Worm (Caenorhabditis elegans) whole organism, young adult: ENCODE results near the gene C16C8.27.
A peak's percentile ranks its signal among the peaks of the same experiment; 100 is the strongest.
"Not testable (repeated sequence)": the region's sequence is repeated elsewhere in the genome, so short reads cannot be mapped to it uniquely, and the experiment has no call there.

ENCODE experiments used
- B0019.2 ChIP-seq: fragments of 200-800 bp; sonication (Bioruptor generic); conservative IDR thresholded peaks from 2 replicates; pipeline ENCODE4 v1.3.6; 2022; ENCODE audit warnings: missing genetic modification reagents, missing genetic modification characterization, missing compliant biosample characterization
- B0261.1 ChIP-seq: sonication (generic microtip); optimal IDR thresholded peaks from 2 replicates; lab custom pipeline; 2016; ENCODE audit warnings: mild to moderate bottlenecking, missing genetic modification characterization, moderate library complexity, missing compliant biosample characterization
- B0336.3 ChIP-seq: fragments of 200-800 bp; sonication (Bioruptor generic); IDR thresholded peaks from 2 replicates; pipeline ENCODE4 v1.3.6; 2022; ENCODE audit warnings: missing genetic modification characterization, missing compliant biosample characterization
- D2030.7 ChIP-seq: fragments of 200-800 bp; sonication (Bioruptor generic); IDR thresholded peaks from 2 replicates; pipeline ENCODE4 v1.3.6; 2022; ENCODE audit warnings: missing genetic modification reagents, missing genetic modification characterization, missing compliant biosample characterization
- F10E7.11 ChIP-seq: sonication (generic microtip); optimal IDR thresholded peaks from 2 replicates; lab custom pipeline; 2017; ENCODE audit warnings: mild to moderate bottlenecking, missing genetic modification characterization, moderate library complexity, missing compliant biosample characterization
- F33H1.4 ChIP-seq: fragments of 200-800 bp; sonication (Bioruptor generic); IDR thresholded peaks from 2 replicates; pipeline ENCODE4 v1.3.6; 2022; ENCODE audit warnings: missing genetic modification reagents, missing genetic modification characterization, missing compliant biosample characterization
- F37B4.10 ChIP-seq: fragments of 200-800 bp; sonication (Bioruptor generic); IDR thresholded peaks from 2 replicates; pipeline ENCODE4 v1.3.6; 2022; ENCODE audit warnings: missing genetic modification characterization, missing compliant biosample characterization
- F39B2.1 ChIP-seq: fragments of 200-800 bp; sonication (Bioruptor generic); IDR thresholded peaks from 2 replicates; pipeline ENCODE4 v1.3.6; 2022; ENCODE audit warnings: missing genetic modification reagents, missing genetic modification characterization, missing compliant biosample characterization
- F49E8.2 ChIP-seq: sonication (generic microtip); optimal IDR thresholded peaks from 3 replicates; lab custom pipeline; 2017; ENCODE audit warnings: missing genetic modification characterization, mild to moderate bottlenecking, missing compliant biosample characterization, antibody characterized with exemption, moderate library complexity; ENCODE audit not compliant: insufficient read depth
- Y95B8A.8 ChIP-seq: fragments of 200-800 bp; sonication (Bioruptor generic); IDR thresholded peaks from 2 replicates; pipeline ENCODE4 v1.3.6; 2022; ENCODE audit warnings: missing genetic modification reagents, missing genetic modification characterization, missing compliant biosample characterization
- atf-7 ChIP-seq: sonication (generic microtip); optimal IDR thresholded peaks from 2 replicates; lab custom pipeline; 2017; ENCODE audit warnings: mild to moderate bottlenecking, missing genetic modification characterization, missing compliant biosample characterization
- ceh-40 ChIP-seq: fragments of 200-800 bp; sonication (Bioruptor generic); IDR thresholded peaks from 2 replicates; pipeline ENCODE4 v1.3.6; 2022; ENCODE audit warnings: missing genetic modification characterization, missing compliant biosample characterization
- ceh-79 ChIP-seq: sonication (generic microtip); optimal IDR thresholded peaks from 2 replicates; lab custom pipeline; 2017; ENCODE audit warnings: mild to moderate bottlenecking, missing genetic modification characterization, missing compliant biosample characterization
- die-1 ChIP-seq: sonication (generic microtip); optimal IDR thresholded peaks from 2 replicates; lab custom pipeline; 2016; ENCODE audit warnings: missing genotype, mild to moderate bottlenecking, missing genetic modification characterization, missing compliant biosample characterization
- dpff-1 ChIP-seq: sonication (generic microtip); optimal IDR thresholded peaks from 2 replicates; lab custom pipeline; 2017; ENCODE audit warnings: mild to moderate bottlenecking, missing genetic modification characterization, missing compliant biosample characterization
- hlh-12 ChIP-seq: sonication (generic microtip); optimal IDR thresholded peaks from 2 replicates; lab custom pipeline; 2016; ENCODE audit warnings: missing genetic modification characterization, missing compliant biosample characterization
- hmg-1.2 ChIP-seq: fragments of 200-800 bp; sonication (Bioruptor generic); IDR thresholded peaks from 2 replicates; pipeline ENCODE4 v1.3.6; 2022; ENCODE audit warnings: missing genetic modification reagents, missing genetic modification characterization, missing compliant biosample characterization
- hsf-1 ChIP-seq: fragments of 200-800 bp; sonication (Bioruptor generic); IDR thresholded peaks from 2 replicates; pipeline ENCODE4 v1.3.6; 2022; ENCODE audit warnings: missing genetic modification reagents, missing genetic modification characterization, missing compliant biosample characterization
- let-526 ChIP-seq: fragments of 200-800 bp; sonication (Bioruptor generic); IDR thresholded peaks from 2 replicates; pipeline ENCODE4 v1.3.6; 2022; ENCODE audit warnings: missing genetic modification reagents, missing genetic modification characterization, missing compliant biosample characterization
- lsl-1 ChIP-seq: fragments of 200-800 bp; sonication (Bioruptor generic); optimal IDR thresholded peaks from 2 replicates; lab custom pipeline; 2018; ENCODE audit warnings: mild to moderate bottlenecking, missing genetic modification characterization, moderate library complexity, missing compliant biosample characterization
- mxl-1 ChIP-seq: sonication (generic microtip); optimal IDR thresholded peaks from 2 replicates; lab custom pipeline; 2016; ENCODE audit warnings: missing genetic modification characterization, missing compliant biosample characterization
- pbrm-1 ChIP-seq: fragments of 200-800 bp; sonication (Bioruptor generic); IDR thresholded peaks from 2 replicates; pipeline ENCODE4 v1.3.6; 2022; ENCODE audit warnings: missing genetic modification reagents, missing genetic modification characterization, missing compliant biosample characterization
- repo-1 ChIP-seq: sonication (generic microtip); optimal IDR thresholded peaks from 2 replicates; lab custom pipeline; 2017; ENCODE audit warnings: mild to moderate bottlenecking, missing genetic modification characterization, missing compliant biosample characterization
- sdz-38 ChIP-seq: sonication (generic microtip); optimal IDR thresholded peaks from 2 replicates; lab custom pipeline; 2016; ENCODE audit warnings: missing genotype, missing genetic modification characterization, missing compliant biosample characterization
- sea-2 ChIP-seq: fragments of 200-800 bp; sonication (Bioruptor generic); IDR thresholded peaks from 2 replicates; pipeline ENCODE4 v1.3.6; 2022; ENCODE audit warnings: missing genetic modification characterization, missing compliant biosample characterization
- snpc-3.4 ChIP-seq: sonication (generic microtip); optimal IDR thresholded peaks from 2 replicates; lab custom pipeline; 2017; ENCODE audit warnings: missing genetic modification characterization, mild to moderate bottlenecking, missing compliant biosample characterization, antibody characterized with exemption, moderate library complexity, missing genotype, missing genetic modification reagents
- tbp1 ChIP-seq: fragments of 200-800 bp; sonication (Bioruptor generic); optimal IDR thresholded peaks from 2 replicates; lab custom pipeline; 2018; ENCODE audit warnings: mild to moderate bottlenecking, missing genetic modification characterization, missing compliant biosample characterization
- tbx-9 ChIP-seq: sonication (generic microtip); optimal IDR thresholded peaks from 2 replicates; lab custom pipeline; 2016; ENCODE audit warnings: borderline replicate concordance, missing genetic modification characterization, inconsistent platforms, missing compliant biosample characterization

C16C8.27 gene

DNA sequence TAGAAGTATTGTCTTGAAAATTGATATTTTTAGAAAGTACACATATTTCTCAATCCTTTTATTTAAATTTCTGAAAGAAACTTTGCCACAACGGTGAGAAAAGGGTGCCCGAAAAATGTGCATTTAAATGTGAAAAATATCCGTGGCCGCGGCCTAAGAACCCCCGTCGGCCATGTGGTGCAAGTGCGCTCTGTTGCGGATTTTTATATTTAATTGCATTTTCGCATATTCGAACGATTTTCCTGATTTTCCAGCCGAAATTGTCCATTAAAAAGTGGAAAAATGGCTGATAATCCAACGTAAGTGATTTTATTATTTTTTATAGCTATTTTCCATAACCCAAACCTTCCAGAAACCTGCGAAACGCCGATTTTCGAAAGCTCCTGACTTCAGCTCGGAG is 40.8 kb downstream of the C16C8.27 start, which contains the start of gene smu-2 (continued):
- TF ChIP-seq tbx-9 = no peak
- TF ChIP-seq atf-7 (tag; lab: Kevin White, UChicago) = no peak
- no peak for TF ChIP-seq dpff-1 (tag; lab: Kevin White, UChicago)
- TF ChIP-seq F39B2.1 (GFP tag; lab: Robert Waterston, UW) = no peak
- TF ChIP-seq hlh-12 (tag; lab: Kevin White, UChicago) = no peak
- peak; percentile 1 for TF ChIP-seq F49E8.2 (tag; lab: Kevin White, UChicago)
- no peak for TF ChIP-seq F37B4.10 (GFP tag; lab: Robert Waterston, UW)
- TF ChIP-seq B0261.1 (tag; lab: Kevin White, UChicago) = peak; percentile 1
- TF ChIP-seq F10E7.11 (tag; lab: Kevin White, UChicago) = no peak
- no peak for TF ChIP-seq ceh-79 (tag; lab: Kevin White, UChicago)
- TF ChIP-seq hsf-1 = no peak
- no peak for TF ChIP-seq B0336.3
- TF ChIP-seq Y95B8A.8 (GFP tag; lab: Robert Waterston, UW) = no peak
- no peak; the same call in none of the 2 replicates for TF ChIP-seq F33H1.4
- TF ChIP-seq sea-2 = no peak
- TF ChIP-seq let-526 (GFP tag; lab: Robert Waterston, UW) = 0 out of 2 replicates have a peak, but pooled peaks have one; percentile 42
- no peak for TF ChIP-seq sdz-38 (tag; lab: Kevin White, UChicago)
- no peak for TF ChIP-seq repo-1 (tag; lab: Kevin White, UChicago)
- peak; percentile 44 for TF ChIP-seq tbp1 (GFP tag; lab: Kevin White, UChicago)
- TF ChIP-seq B0019.2 (GFP tag; lab: Robert Waterston, UW) = no peak
- peak; percentile 49; the same call in 1 of the 2 replicates for TF ChIP-seq hmg-1.2 (GFP tag; lab: Robert Waterston, UW)
- 0 out of 2 replicates have a peak, but pooled peaks have one; percentile 15 for TF ChIP-seq D2030.7 (GFP tag; lab: Robert Waterston, UW)
- peak; percentile 50 for TF ChIP-seq lsl-1 (GFP tag; lab: Kevin White, UChicago)
- no peak for TF ChIP-seq mxl-1 (tag; lab: Kevin White, UChicago)
- no peak for TF ChIP-seq pbrm-1

DNA sequence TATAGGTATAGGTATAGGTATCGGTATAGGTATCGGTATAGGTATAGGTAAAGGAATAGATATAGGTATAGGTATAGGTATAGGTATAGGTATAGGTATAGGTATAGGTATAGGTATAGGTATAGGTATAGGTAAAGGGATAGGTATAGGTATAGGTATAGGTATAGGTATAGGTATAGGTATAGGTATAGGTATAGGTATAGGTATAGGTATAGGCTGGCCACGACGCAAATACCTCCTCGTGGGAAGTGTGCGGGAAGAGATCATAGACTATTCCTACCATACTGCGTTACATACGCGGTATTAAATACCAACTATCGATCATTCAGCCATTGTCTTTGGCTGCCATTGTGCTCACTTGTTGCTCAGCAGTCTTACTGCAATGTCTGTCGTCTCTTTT is 49.3 kb downstream of the C16C8.27 start, which contains the start of gene fbxb-112:
Gene fbxb-112 (plus strand): TSS at position 301 of the 400 bp plus-strand sequence.
- not testable (repeated sequence) for TF ChIP-seq snpc-3.4 (tag; lab: Kevin White, UChicago); die-1 (tag; lab: Kevin White, UChicago); ceh-40 (GFP tag; lab: Robert Waterston, UW)
